Worm (Caenorhabditis elegans): ENCODE measurements around the gene hil-1.

hil-1 gene

ce11 chrV:14915599-14915998, 34.0 kb upstream of the hil-1 start, which contains the start of gene H12D21.11:
Gene H12D21.11, plus strand, starts transcription at chrV:14915899.
- TF ChIP-seq unc-62 (GFP tag; optimal IDR thresholded peaks at IDR 0.05) (no peak), R02D3.7 (tag; optimal IDR thresholded peaks at IDR 0.05) (no peak), eor-1 (tag; optimal IDR thresholded peaks at IDR 0.05) (no peak), nhr-67 (tag; optimal IDR thresholded peaks at IDR 0.05) (no peak), ceh-9 (tag; optimal IDR thresholded peaks at IDR 0.05) (no peak), ceh-16 (tag; optimal IDR thresholded peaks at IDR 0.05) (no peak), ztf-11 (tag; optimal IDR thresholded peaks at IDR 0.05) (no peak), zag-1 (tag; optimal IDR thresholded peaks at IDR 0.05) (no peak), mdl-1 (tag; optimal IDR thresholded peaks at IDR 0.05) (no peak), snpc-4 (tag; optimal IDR thresholded peaks at IDR 0.05) (no peak), fos-1 (tag; optimal IDR thresholded peaks at IDR 0.05) (no peak), hmg-11 (tag; optimal IDR thresholded peaks at IDR 0.05) (no peak), tbx-2 (tag; optimal IDR thresholded peaks at IDR 0.05) (no peak), ztf-4 (tag; optimal IDR thresholded peaks at IDR 0.05) (no peak)

- TF ChIP-seq egl-5 (tag; optimal IDR thresholded peaks at IDR 0.05) (no peak), elt-3 (tag; optimal IDR thresholded peaks at IDR 0.05) (no peak), nhr-76 (tag; optimal IDR thresholded peaks at IDR 0.05) (no peak), jun-1 (tag; optimal IDR thresholded peaks at IDR 0.05) (no peak), eor-1 (tag; optimal IDR thresholded peaks at IDR 0.05) (no peak), elt-1 (tag; optimal IDR thresholded peaks at IDR 0.05) (no peak), pha-4 (tag; optimal IDR thresholded peaks at IDR 0.05) (no peak), hmg-11 (tag; optimal IDR thresholded peaks at IDR 0.05) (no peak), mdl-1 (tag; optimal IDR thresholded peaks at IDR 0.05) (no peak), tbx-2 (tag; optimal IDR thresholded peaks at IDR 0.05) (no peak)
Measured at ce11 chrV:14921509-14921908, 28.1 kb upstream of the hil-1 start, which contains the start of gene zmp-4. Gene zmp-4, minus strand, starts transcription at chrV:14921609.

- TF ChIP-seq nhr-67 (tag; optimal IDR thresholded peaks at IDR 0.05) = no peak
- no peak for TF ChIP-seq daf-12 (tag; optimal IDR thresholded peaks at IDR 0.05)
- no peak for TF ChIP-seq ama-1 (optimal IDR thresholded peaks at IDR 0.05)
- TF ChIP-seq ceh-28 (tag; optimal IDR thresholded peaks at IDR 0.05) = no peak
- TF ChIP-seq hmg-11 (tag; optimal IDR thresholded peaks at IDR 0.05) = no peak
- TF ChIP-seq tbx-2 (tag; optimal IDR thresholded peaks at IDR 0.05) = no peak
- no peak for TF ChIP-seq pqm-1 (tag; optimal IDR thresholded peaks at IDR 0.05)
- no peak for TF ChIP-seq egl-5 (tag; optimal IDR thresholded peaks at IDR 0.05)
- TF ChIP-seq sea-2 (GFP tag; optimal IDR thresholded peaks at IDR 0.05) = no peak
- no peak for TF ChIP-seq lin-39 (tag; optimal IDR thresholded peaks at IDR 0.05)
- TF ChIP-seq nhr-11 (tag; optimal IDR thresholded peaks at IDR 0.05) = no peak
- no peak for TF ChIP-seq ztf-4 (tag; optimal IDR thresholded peaks at IDR 0.05)
Measured at ce11 chrV:14924104-14924503, 25.5 kb upstream of the hil-1 start, which contains the start of gene srg-54. Gene srg-54, minus strand, starts transcription at chrV:14924204.

ce11 chrV:14928248-14928647, 21.3 kb upstream of the hil-1 start, which contains the start of gene srg-55:
Gene srg-55, minus strand, starts transcription at chrV:14928348.
- TF ChIP-seq hmg-11 (tag; optimal IDR thresholded peaks at IDR 0.05) = no peak
- no peak for TF ChIP-seq unc-39 (tag; optimal IDR thresholded peaks at IDR 0.05)
- no peak for TF ChIP-seq mml-1 (tag; optimal IDR thresholded peaks at IDR 0.05)
- TF ChIP-seq egl-5 (tag; optimal IDR thresholded peaks at IDR 0.05) = no peak
- no peak for TF ChIP-seq mdl-1 (tag; optimal IDR thresholded peaks at IDR 0.05)
- no peak for TF ChIP-seq sea-2 (GFP tag; optimal IDR thresholded peaks at IDR 0.05)

ce11 chrV:14930168-14930567, 19.4 kb upstream of the hil-1 start:
- TF ChIP-seq egl-5 (tag; optimal IDR thresholded peaks at IDR 0.05) (peak; percentile 13), lin-39 (tag; optimal IDR thresholded peaks at IDR 0.05) (peak; percentile 65), aly-2 (tag; optimal IDR thresholded peaks at IDR 0.05) (no peak), fkh-10 (GFP tag; optimal IDR thresholded peaks at IDR 0.05) (peak; percentile 66), nhr-77 (tag; optimal IDR thresholded peaks at IDR 0.05) (no peak), lin-15B (tag; optimal IDR thresholded peaks at IDR 0.05) (peak; percentile 13), hmg-11 (tag; optimal IDR thresholded peaks at IDR 0.05) (peak; percentile 48), nhr-43 (tag; optimal IDR thresholded peaks at IDR 0.05; ENCODE audit: poor library complexity, severe bottlenecking) (no peak), tbx-2 (tag; optimal IDR thresholded peaks at IDR 0.05) (no peak), snpc-4 (tag; optimal IDR thresholded peaks at IDR 0.05) (peak; percentile 24), unc-62 (GFP tag; optimal IDR thresholded peaks at IDR 0.05) (no peak), zag-1 (tag; optimal IDR thresholded peaks at IDR 0.05) (no peak), nfya-1 (tag; optimal IDR thresholded peaks at IDR 0.05; ENCODE audit: insufficient read depth) (peak; percentile 70)

Measured in whole organism, L3 larva.